Worm (Caenorhabditis elegans): ENCODE results near the gene snf-10.

- TF ChIP-seq hmbx-1 (tag; optimal IDR thresholded peaks at IDR 0.05) = no peak
- TF ChIP-seq tbx-37 (GFP tag; conservative IDR thresholded peaks at IDR 0.05) = no peak
- no peak for TF ChIP-seq flt-1 (GFP tag; IDR thresholded peaks at IDR 0.05)
- no peak for TF ChIP-seq ets-7 (tag; optimal IDR thresholded peaks at IDR 0.05)
- TF ChIP-seq hmg-4 (GFP tag; optimal IDR thresholded peaks at IDR 0.05) = no peak
Observed at ce11 chrV:10436612-10437011, 4.0 kb downstream of the snf-10 start, which contains the start of gene set-22.

Data from whole organism, early embryonic.